Fruit fly (Drosophila melanogaster) whole organism, prepupa: ENCODE results near the gene CG13024.
A peak's percentile ranks its signal among the peaks of the same experiment; 100 is the strongest.

ENCODE experiments used
- Blimp-1 ChIP-seq: fragments of 200-800 bp; sonication (Bioruptor generic); optimal IDR thresholded peaks from 3 replicates; lab custom pipeline; 2017; ENCODE audit warnings: missing biosample characterization, missing genetic modification characterization, mild to moderate bottlenecking, moderate library complexity, missing genetic modification reagents
- CG10631 ChIP-seq: fragments of 200-800 bp; sonication (Bioruptor generic); optimal IDR thresholded peaks from 2 replicates; lab custom pipeline; 2016; ENCODE audit warnings: missing biosample characterization, missing genetic modification characterization
- CG11902 ChIP-seq: fragments of 200-800 bp; sonication (Bioruptor generic); optimal IDR thresholded peaks from 3 replicates; lab custom pipeline; 2016; ENCODE audit warnings: missing biosample characterization, missing genetic modification characterization
- CG15336 ChIP-seq: fragments of 200-800 bp; sonication (Bioruptor generic); IDR thresholded peaks from 2 replicates; pipeline ENCODE4 v1.3.6; 2022; ENCODE audit warnings: missing biosample characterization, missing genetic modification characterization
- CG1621 ChIP-seq: fragments of 200-800 bp; sonication (Bioruptor generic); optimal IDR thresholded peaks from 3 replicates; lab custom pipeline; 2018; ENCODE audit warnings: missing biosample characterization, mild to moderate bottlenecking, missing genetic modification characterization
- CG16779 ChIP-seq: fragments of 200-800 bp; sonication (Bioruptor generic); optimal IDR thresholded peaks from 3 replicates; lab custom pipeline; 2017; ENCODE audit warnings: missing biosample characterization, mild to moderate bottlenecking, missing genetic modification characterization
- CG31627 ChIP-seq: fragments of 200-800 bp; sonication (Bioruptor generic); optimal IDR thresholded peaks from 3 replicates; lab custom pipeline; 2016; ENCODE audit warnings: missing biosample characterization, missing genetic modification characterization
- CG32006 ChIP-seq: fragments of 200-800 bp; sonication (Bioruptor generic); optimal IDR thresholded peaks from 3 replicates; lab custom pipeline; 2017; ENCODE audit warnings: missing biosample characterization, mild to moderate bottlenecking, missing genetic modification characterization
- CG34406 ChIP-seq: fragments of 200-800 bp; sonication (Bioruptor generic); optimal IDR thresholded peaks from 3 replicates; lab custom pipeline; 2016; ENCODE audit warnings: missing biosample characterization, missing genetic modification characterization
- CG3919 ChIP-seq: fragments of 200-800 bp; sonication (Bioruptor generic); optimal IDR thresholded peaks from 3 replicates; lab custom pipeline; 2016; ENCODE audit warnings: missing biosample characterization, missing genetic modification characterization
- CG4318 ChIP-seq: fragments of 200-800 bp; sonication (Bioruptor generic); optimal IDR thresholded peaks from 3 replicates; lab custom pipeline; 2017; ENCODE audit warnings: missing biosample characterization, mild to moderate bottlenecking, missing genetic modification characterization
- CG6163 ChIP-seq: fragments of 200-800 bp; sonication (Bioruptor generic); IDR thresholded peaks from 3 replicates; pipeline ENCODE4 v1.3.6; 2022; ENCODE audit warnings: missing biosample characterization, missing genetic modification characterization
- CG6276 ChIP-seq: fragments of 200-800 bp; sonication (Bioruptor generic); optimal IDR thresholded peaks from 2 replicates; lab custom pipeline; 2017; ENCODE audit warnings: missing biosample characterization, mild to moderate bottlenecking, missing genetic modification characterization
- CG6808 ChIP-seq: fragments of 200-800 bp; sonication (Bioruptor generic); optimal IDR thresholded peaks from 3 replicates; lab custom pipeline; 2017; ENCODE audit warnings: missing biosample characterization, missing genetic modification characterization, mild to moderate bottlenecking, moderate library complexity, missing genetic modification reagents
- CG7368 ChIP-seq: fragments of 200-800 bp; sonication (Bioruptor generic); optimal IDR thresholded peaks from 3 replicates; lab custom pipeline; 2016; ENCODE audit warnings: missing biosample characterization, missing genetic modification characterization
- CG8119 ChIP-seq: fragments of 200-800 bp; sonication (Bioruptor generic); IDR thresholded peaks from 3 replicates; pipeline ENCODE4 v1.3.6; 2022; ENCODE audit warnings: missing biosample characterization, missing genetic modification characterization
- CG8632 ChIP-seq: fragments of 200-800 bp; sonication (Bioruptor generic); optimal IDR thresholded peaks from 3 replicates; lab custom pipeline; 2016; ENCODE audit warnings: missing biosample characterization, missing genetic modification characterization
- Eip78C ChIP-seq: fragments of 200-800 bp; sonication (Bioruptor generic); peaks from one replicate; lab custom pipeline; 2016; ENCODE audit warnings: missing biosample characterization, missing genetic modification characterization
- Ets21C ChIP-seq: fragments of 200-800 bp; sonication (Bioruptor generic); optimal IDR thresholded peaks from 3 replicates; lab custom pipeline; 2016; ENCODE audit warnings: missing biosample characterization, missing genetic modification characterization
- Ets96B ChIP-seq: fragments of 200-800 bp; optimal IDR thresholded peaks from 2 replicates; lab custom pipeline; 2019; ENCODE audit warnings: missing biosample characterization, mild to moderate bottlenecking, missing genetic modification characterization, moderate library complexity
- Gug ChIP-seq: fragments of 200-800 bp; sonication (Bioruptor generic); IDR thresholded peaks from 2 replicates; pipeline ENCODE4 v1.3.6; 2022; ENCODE audit warnings: missing biosample characterization, missing genetic modification characterization
- Hr38 ChIP-seq: sonication (Bioruptor generic); optimal IDR thresholded peaks from 2 replicates; lab custom pipeline; 2016; ENCODE audit warnings: missing biosample characterization, missing genetic modification characterization
- Hr39 ChIP-seq: fragments of 200-800 bp; sonication (Bioruptor generic); optimal IDR thresholded peaks from 2 replicates; lab custom pipeline; 2016; ENCODE audit warnings: missing biosample characterization, missing genetic modification characterization
- Hr4 ChIP-seq: fragments of 200-800 bp; sonication (Bioruptor generic); optimal IDR thresholded peaks from 3 replicates; lab custom pipeline; 2016; ENCODE audit warnings: missing biosample characterization, missing genetic modification characterization
- Lpt ChIP-seq: fragments of 200-800 bp; sonication (Bioruptor generic); optimal IDR thresholded peaks from 3 replicates; lab custom pipeline; 2016; ENCODE audit warnings: missing biosample characterization, missing genetic modification characterization
- Met ChIP-seq: fragments of 200-800 bp; sonication (Bioruptor generic); optimal IDR thresholded peaks from 3 replicates; lab custom pipeline; 2016; ENCODE audit warnings: missing biosample characterization, missing genetic modification characterization
- Sox102F ChIP-seq: fragments of 200-800 bp; sonication (Bioruptor generic); optimal IDR thresholded peaks from 2 replicates; lab custom pipeline; 2016; ENCODE audit warnings: missing biosample characterization, mild to moderate bottlenecking, missing genetic modification characterization
- acj6 ChIP-seq: fragments of 200-800 bp; sonication (Bioruptor generic); optimal IDR thresholded peaks from 3 replicates; lab custom pipeline; 2016; ENCODE audit warnings: missing biosample characterization, missing genetic modification characterization
- cyc ChIP-seq: fragments of 200-800 bp; sonication (Bioruptor generic); optimal IDR thresholded peaks from 3 replicates; lab custom pipeline; 2016; ENCODE audit warnings: missing biosample characterization, missing genetic modification characterization
- dsx ChIP-seq: fragments of 200-800 bp; optimal IDR thresholded peaks from 3 replicates; lab custom pipeline; 2019; ENCODE audit warnings: missing biosample characterization, mild to moderate bottlenecking, missing genetic modification characterization, moderate library complexity; ENCODE audit not compliant: poor library complexity, severe bottlenecking
- eg ChIP-seq: fragments of 200-800 bp; sonication (Bioruptor generic); IDR thresholded peaks from 3 replicates; pipeline ENCODE4 v1.3.6; 2022; ENCODE audit warnings: missing biosample characterization, missing genetic modification characterization
- esn ChIP-seq: fragments of 200-800 bp; sonication (Bioruptor generic); optimal IDR thresholded peaks from 2 replicates; lab custom pipeline; 2016; ENCODE audit warnings: missing biosample characterization, mild to moderate bottlenecking, missing genetic modification characterization, moderate library complexity
- fd59A ChIP-seq: fragments of 200-800 bp; sonication (Bioruptor generic); optimal IDR thresholded peaks from 2 replicates; lab custom pipeline; 2017; ENCODE audit warnings: missing biosample characterization, mild to moderate bottlenecking, missing genetic modification characterization, missing genetic modification reagents
- fd85E ChIP-seq: fragments of 200-800 bp; sonication (Bioruptor generic); optimal IDR thresholded peaks from 3 replicates; lab custom pipeline; 2016; ENCODE audit warnings: missing biosample characterization, missing genetic modification characterization
- fkh ChIP-seq: fragments of 200-800 bp; sonication (Bioruptor generic); optimal IDR thresholded peaks from 3 replicates; lab custom pipeline; 2017; ENCODE audit warnings: missing biosample characterization, mild to moderate bottlenecking, missing genetic modification characterization, moderate library complexity
- lz ChIP-seq: fragments of 200-800 bp; sonication (Bioruptor generic); optimal IDR thresholded peaks from 3 replicates; lab custom pipeline; 2016; ENCODE audit warnings: missing biosample characterization, missing genetic modification characterization
- pdm3 ChIP-seq: fragments of 200-800 bp; sonication (Bioruptor generic); optimal IDR thresholded peaks from 3 replicates; lab custom pipeline; 2016; ENCODE audit warnings: missing biosample characterization, missing genetic modification characterization
- salr ChIP-seq, 2 experiments: fragments of 200-800 bp; sonication (Bioruptor generic); optimal IDR thresholded peaks; 3 replicates each; lab custom pipeline; 2016 to 2018; ENCODE audit warnings: missing biosample characterization in 2 of 2, missing genetic modification characterization in 2 of 2, mild to moderate bottlenecking in 1 of 2
- spab ChIP-seq: fragments of 200-800 bp; sonication (Bioruptor generic); optimal IDR thresholded peaks from 2 replicates; lab custom pipeline; 2017; ENCODE audit warnings: missing biosample characterization, mild to moderate bottlenecking, missing genetic modification characterization, missing genetic modification reagents
- topi ChIP-seq: fragments of 200-800 bp; sonication (Bioruptor generic); optimal IDR thresholded peaks from 3 replicates; lab custom pipeline; 2016; ENCODE audit warnings: missing biosample characterization, missing genetic modification characterization
- vri ChIP-seq: fragments of 200-800 bp; sonication (Bioruptor generic); optimal IDR thresholded peaks from 3 replicates; lab custom pipeline; 2016; ENCODE audit warnings: missing biosample characterization, mild to moderate bottlenecking, missing genetic modification characterization

Gene CG13024

dm6 chr3L:16769866-16770265 is 59.0 kb downstream of the CG13024 start (continued):
- TF ChIP-seq CG31627 (GFP tag; lab: Kevin White, UChicago) (no peak), eg (GFP tag; lab: Robert Waterston, UW) (peak; percentile 36; the same call in 1 of the 3 replicates), CG6163 (peak; percentile 58; the same call in 2 of the 3 replicates), CG1621 (tag; lab: Kevin White, UChicago) (peak; percentile 58), CG8119 (no peak), CG16779 (tag; lab: Kevin White, UChicago) (no peak), lz (GFP tag; lab: Kevin White, UChicago) (no peak), Blimp-1 (no peak), Eip78C (peak; percentile 64), acj6 (GFP tag; lab: Kevin White, UChicago) (no peak), CG4318 (GFP tag; lab: Kevin White, UChicago) (no peak), Hr4 (GFP tag; lab: Kevin White, UChicago) (no peak), Gug (GFP tag; lab: Robert Waterston, UW) (no peak), Sox102F (peak; percentile 11), CG8632 (no peak), CG7368 (peak; percentile 16), spab (GFP tag; lab: Kevin White, UChicago) (no peak)

- peak; percentile 18 for TF ChIP-seq CG10631 (GFP tag; lab: Kevin White, UChicago)
- 0 out of 3 replicates have a peak, but pooled peaks have one; percentile 38 for TF ChIP-seq eg (GFP tag; lab: Robert Waterston, UW)
- TF ChIP-seq Ets96B (tag; lab: Kevin White, UChicago) = peak; percentile 23
- no peak for TF ChIP-seq pdm3 (GFP tag; lab: Kevin White, UChicago)
- no peak for TF ChIP-seq Met (GFP tag; lab: Kevin White, UChicago)
- no peak for TF ChIP-seq lz (GFP tag; lab: Kevin White, UChicago)
- TF ChIP-seq Eip78C = peak; percentile 68
- TF ChIP-seq acj6 (GFP tag; lab: Kevin White, UChicago) = peak; percentile 11
- TF ChIP-seq fkh = peak; percentile 52
- no peak for TF ChIP-seq CG6276 (GFP tag; lab: Kevin White, UChicago)
- TF ChIP-seq fd59A (GFP tag; lab: Kevin White, UChicago) = no peak
- no peak for TF ChIP-seq esn (GFP tag; lab: Kevin White, UChicago)
- peak; percentile 4 for TF ChIP-seq CG3919 (GFP tag; lab: Kevin White, UChicago)
These were observed 60.7 kb downstream of the CG13024 start for dm6 chr3L:16768001-16768652.

- no peak for TF ChIP-seq Sox102F
- TF ChIP-seq topi = no peak
- TF ChIP-seq salr (GFP tag; optimal IDR thresholded peaks at IDR 0.05; lab: Kevin White, UChicago) = no peak
- no peak for TF ChIP-seq dsx
- no peak for TF ChIP-seq CG16779 (tag; lab: Kevin White, UChicago)
- TF ChIP-seq CG15336 = no peak
- no peak for TF ChIP-seq CG32006 (GFP tag; lab: Kevin White, UChicago)
- no peak for TF ChIP-seq Blimp-1
- no peak for TF ChIP-seq cyc (GFP tag; lab: Kevin White, UChicago)
- TF ChIP-seq Lpt (GFP tag; lab: Kevin White, UChicago) = no peak
- TF ChIP-seq, all 60 proteins: peak for 0
These were observed 62.0 kb downstream of the CG13024 start for dm6 chr3L:16766901-16767300.

dm6 chr3L:16765647-16766628 is 62.9 kb downstream of the CG13024 start, which contains the start of gene Nrt:
TSS of gene Nrt (plus strand) at chr3L:16766072.
- peak; percentile 61 for TF ChIP-seq vri (GFP tag; lab: Kevin White, UChicago)
- TF ChIP-seq CG4318 (GFP tag; lab: Kevin White, UChicago) = no peak
- TF ChIP-seq fd85E (GFP tag; lab: Kevin White, UChicago) = peak; percentile 23
- peak; percentile 59 for TF ChIP-seq CG3919 (GFP tag; lab: Kevin White, UChicago)
- no peak for TF ChIP-seq Gug (GFP tag; lab: Robert Waterston, UW)
- TF ChIP-seq Ets96B (tag; lab: Kevin White, UChicago) = peak; percentile 56
- TF ChIP-seq Hr39 (GFP tag; lab: Kevin White, UChicago) = no peak
- peak; percentile 58 for TF ChIP-seq Sox102F
- no peak for TF ChIP-seq Ets21C (GFP tag; lab: Kevin White, UChicago)
- TF ChIP-seq CG6276 (GFP tag; lab: Kevin White, UChicago) = peak; percentile 73
- peak; percentile 59 for TF ChIP-seq acj6 (GFP tag; lab: Kevin White, UChicago)
- TF ChIP-seq CG34406 = peak; percentile 52
- no peak for TF ChIP-seq CG11902 (GFP tag; lab: Kevin White, UChicago)
- TF ChIP-seq Met (GFP tag; lab: Kevin White, UChicago) = peak; percentile 56
- peak; percentile 44 for TF ChIP-seq spab (GFP tag; lab: Kevin White, UChicago)
- peak; percentile 18 for TF ChIP-seq CG1621 (tag; lab: Kevin White, UChicago)
- no peak for TF ChIP-seq Hr38
- TF ChIP-seq CG7368 = peak; percentile 23
- peak; percentile 76 for TF ChIP-seq CG6808
- peak; percentile 49 for TF ChIP-seq CG10631 (GFP tag; lab: Kevin White, UChicago)
- TF ChIP-seq cyc (GFP tag; lab: Kevin White, UChicago) = peak; percentile 4
